Fruit fly (Drosophila melanogaster) whole organism, prepupa: ENCODE measurements around the gene DZIP1.
A peak's percentile ranks its signal among the peaks of the same experiment; 100 is the strongest.

Source experiments
- Blimp-1 ChIP-seq: fragments of 200-800 bp; sonication (Bioruptor generic); optimal IDR thresholded peaks from 3 replicates; lab custom pipeline; 2017; ENCODE audit warnings: missing biosample characterization, missing genetic modification characterization, mild to moderate bottlenecking, moderate library complexity, missing genetic modification reagents
- CG10631 ChIP-seq: fragments of 200-800 bp; sonication (Bioruptor generic); optimal IDR thresholded peaks from 2 replicates; lab custom pipeline; 2016; ENCODE audit warnings: missing biosample characterization, missing genetic modification characterization
- CG10669 ChIP-seq: fragments of 200-800 bp; sonication (Bioruptor generic); optimal IDR thresholded peaks from 3 replicates; lab custom pipeline; 2018; ENCODE audit warnings: missing biosample characterization, mild to moderate bottlenecking, missing genetic modification characterization, moderate library complexity
- CG11294 ChIP-seq: fragments of 200-800 bp; sonication (Bioruptor generic); IDR thresholded peaks from 2 replicates; pipeline ENCODE4 v1.3.6; 2022; ENCODE audit warnings: missing biosample characterization, missing genetic modification characterization
- CG11762 ChIP-seq: fragments of 200-800 bp; sonication (Bioruptor generic); optimal IDR thresholded peaks from 3 replicates; lab custom pipeline; 2016; ENCODE audit warnings: missing biosample characterization, missing genetic modification characterization; ENCODE audit not compliant: insufficient read depth
- CG11902 ChIP-seq: fragments of 200-800 bp; sonication (Bioruptor generic); optimal IDR thresholded peaks from 3 replicates; lab custom pipeline; 2016; ENCODE audit warnings: missing biosample characterization, missing genetic modification characterization
- CG15336 ChIP-seq: fragments of 200-800 bp; sonication (Bioruptor generic); IDR thresholded peaks from 2 replicates; pipeline ENCODE4 v1.3.6; 2022; ENCODE audit warnings: missing biosample characterization, missing genetic modification characterization
- CG1621 ChIP-seq: fragments of 200-800 bp; sonication (Bioruptor generic); optimal IDR thresholded peaks from 3 replicates; lab custom pipeline; 2018; ENCODE audit warnings: missing biosample characterization, mild to moderate bottlenecking, missing genetic modification characterization
- CG16779 ChIP-seq: fragments of 200-800 bp; sonication (Bioruptor generic); optimal IDR thresholded peaks from 3 replicates; lab custom pipeline; 2017; ENCODE audit warnings: missing biosample characterization, mild to moderate bottlenecking, missing genetic modification characterization
- CG3032 ChIP-seq: fragments of 200-800 bp; optimal IDR thresholded peaks from 2 replicates; lab custom pipeline; 2019; ENCODE audit warnings: missing biosample characterization, mild to moderate bottlenecking, missing genetic modification characterization, moderate library complexity
- CG31627 ChIP-seq: fragments of 200-800 bp; sonication (Bioruptor generic); optimal IDR thresholded peaks from 3 replicates; lab custom pipeline; 2016; ENCODE audit warnings: missing biosample characterization, missing genetic modification characterization
- CG34406 ChIP-seq: fragments of 200-800 bp; sonication (Bioruptor generic); optimal IDR thresholded peaks from 3 replicates; lab custom pipeline; 2016; ENCODE audit warnings: missing biosample characterization, missing genetic modification characterization
- CG3919 ChIP-seq: fragments of 200-800 bp; sonication (Bioruptor generic); optimal IDR thresholded peaks from 3 replicates; lab custom pipeline; 2016; ENCODE audit warnings: missing biosample characterization, missing genetic modification characterization
- CG4318 ChIP-seq: fragments of 200-800 bp; sonication (Bioruptor generic); optimal IDR thresholded peaks from 3 replicates; lab custom pipeline; 2017; ENCODE audit warnings: missing biosample characterization, mild to moderate bottlenecking, missing genetic modification characterization
- CG6163 ChIP-seq: fragments of 200-800 bp; sonication (Bioruptor generic); IDR thresholded peaks from 3 replicates; pipeline ENCODE4 v1.3.6; 2022; ENCODE audit warnings: missing biosample characterization, missing genetic modification characterization
- CG6276 ChIP-seq: fragments of 200-800 bp; sonication (Bioruptor generic); optimal IDR thresholded peaks from 2 replicates; lab custom pipeline; 2017; ENCODE audit warnings: missing biosample characterization, mild to moderate bottlenecking, missing genetic modification characterization
- CG6792 ChIP-seq: fragments of 200-800 bp; sonication (Bioruptor generic); optimal IDR thresholded peaks from 3 replicates; lab custom pipeline; 2016; ENCODE audit warnings: missing biosample characterization, missing genetic modification characterization
- CG6808 ChIP-seq: fragments of 200-800 bp; sonication (Bioruptor generic); optimal IDR thresholded peaks from 3 replicates; lab custom pipeline; 2017; ENCODE audit warnings: missing biosample characterization, missing genetic modification characterization, mild to moderate bottlenecking, moderate library complexity, missing genetic modification reagents
- CG6854 ChIP-seq: fragments of 200-800 bp; sonication (Bioruptor generic); optimal IDR thresholded peaks from 2 replicates; lab custom pipeline; 2017; ENCODE audit warnings: missing biosample characterization, mild to moderate bottlenecking, missing genetic modification characterization
- CG7368 ChIP-seq: fragments of 200-800 bp; sonication (Bioruptor generic); optimal IDR thresholded peaks from 3 replicates; lab custom pipeline; 2016; ENCODE audit warnings: missing biosample characterization, missing genetic modification characterization
- CG8119 ChIP-seq: fragments of 200-800 bp; sonication (Bioruptor generic); IDR thresholded peaks from 3 replicates; pipeline ENCODE4 v1.3.6; 2022; ENCODE audit warnings: missing biosample characterization, missing genetic modification characterization
- CG8319 ChIP-seq: fragments of 200-800 bp; sonication (Bioruptor generic); optimal IDR thresholded peaks from 3 replicates; lab custom pipeline; 2016; ENCODE audit warnings: missing biosample characterization, missing genetic modification characterization
- CG9139 ChIP-seq: fragments of 200-800 bp; sonication (Bioruptor generic); optimal IDR thresholded peaks from 3 replicates; lab custom pipeline; 2017; ENCODE audit warnings: missing biosample characterization, mild to moderate bottlenecking, missing genetic modification characterization
- Eip93F ChIP-seq: fragments of 200-800 bp; sonication (Bioruptor generic); optimal IDR thresholded peaks from 2 replicates; lab custom pipeline; 2016; ENCODE audit warnings: missing biosample characterization, mild to moderate bottlenecking, missing genetic modification characterization
- Ets21C ChIP-seq: fragments of 200-800 bp; sonication (Bioruptor generic); optimal IDR thresholded peaks from 3 replicates; lab custom pipeline; 2016; ENCODE audit warnings: missing biosample characterization, missing genetic modification characterization
- Ets96B ChIP-seq: fragments of 200-800 bp; optimal IDR thresholded peaks from 2 replicates; lab custom pipeline; 2019; ENCODE audit warnings: missing biosample characterization, mild to moderate bottlenecking, missing genetic modification characterization, moderate library complexity
- Gug ChIP-seq: fragments of 200-800 bp; sonication (Bioruptor generic); IDR thresholded peaks from 2 replicates; pipeline ENCODE4 v1.3.6; 2022; ENCODE audit warnings: missing biosample characterization, missing genetic modification characterization
- Hr38 ChIP-seq: sonication (Bioruptor generic); optimal IDR thresholded peaks from 2 replicates; lab custom pipeline; 2016; ENCODE audit warnings: missing biosample characterization, missing genetic modification characterization
- Hr39 ChIP-seq: fragments of 200-800 bp; sonication (Bioruptor generic); optimal IDR thresholded peaks from 2 replicates; lab custom pipeline; 2016; ENCODE audit warnings: missing biosample characterization, missing genetic modification characterization
- Hr4 ChIP-seq: fragments of 200-800 bp; sonication (Bioruptor generic); optimal IDR thresholded peaks from 3 replicates; lab custom pipeline; 2016; ENCODE audit warnings: missing biosample characterization, missing genetic modification characterization
- Lpt ChIP-seq: fragments of 200-800 bp; sonication (Bioruptor generic); optimal IDR thresholded peaks from 3 replicates; lab custom pipeline; 2016; ENCODE audit warnings: missing biosample characterization, missing genetic modification characterization
- Met ChIP-seq: fragments of 200-800 bp; sonication (Bioruptor generic); optimal IDR thresholded peaks from 3 replicates; lab custom pipeline; 2016; ENCODE audit warnings: missing biosample characterization, missing genetic modification characterization
- OdsH ChIP-seq: fragments of 200-800 bp; sonication (Bioruptor generic); optimal IDR thresholded peaks from 3 replicates; lab custom pipeline; 2016; ENCODE audit warnings: missing biosample characterization, missing genetic modification characterization
- Smox ChIP-seq: fragments of 200-800 bp; sonication (Bioruptor generic); optimal IDR thresholded peaks from 3 replicates; lab custom pipeline; 2016; ENCODE audit warnings: missing biosample characterization, missing genetic modification characterization
- Sox14 ChIP-seq: fragments of 200-800 bp; sonication (Bioruptor generic); optimal IDR thresholded peaks from 3 replicates; lab custom pipeline; 2016; ENCODE audit warnings: missing biosample characterization, missing genetic modification characterization
- Sox15 ChIP-seq: fragments of 200-800 bp; sonication (Bioruptor generic); optimal IDR thresholded peaks from 3 replicates; lab custom pipeline; 2016; ENCODE audit warnings: missing biosample characterization, missing genetic modification characterization
- achi ChIP-seq: fragments of 200-800 bp; sonication (Bioruptor generic); optimal IDR thresholded peaks from 3 replicates; lab custom pipeline; 2016; ENCODE audit warnings: missing biosample characterization, missing genetic modification characterization
- acj6 ChIP-seq: fragments of 200-800 bp; sonication (Bioruptor generic); optimal IDR thresholded peaks from 3 replicates; lab custom pipeline; 2016; ENCODE audit warnings: missing biosample characterization, missing genetic modification characterization
- cyc ChIP-seq: fragments of 200-800 bp; sonication (Bioruptor generic); optimal IDR thresholded peaks from 3 replicates; lab custom pipeline; 2016; ENCODE audit warnings: missing biosample characterization, missing genetic modification characterization
- dac ChIP-seq: fragments of 200-800 bp; sonication (Bioruptor generic); optimal IDR thresholded peaks from 2 replicates; lab custom pipeline; 2017; ENCODE audit warnings: missing biosample characterization, mild to moderate bottlenecking, missing genetic modification characterization
- dsx ChIP-seq: fragments of 200-800 bp; optimal IDR thresholded peaks from 3 replicates; lab custom pipeline; 2019; ENCODE audit warnings: missing biosample characterization, mild to moderate bottlenecking, missing genetic modification characterization, moderate library complexity; ENCODE audit not compliant: poor library complexity, severe bottlenecking
- eg ChIP-seq: fragments of 200-800 bp; sonication (Bioruptor generic); IDR thresholded peaks from 3 replicates; pipeline ENCODE4 v1.3.6; 2022; ENCODE audit warnings: missing biosample characterization, missing genetic modification characterization
- fd85E ChIP-seq: fragments of 200-800 bp; sonication (Bioruptor generic); optimal IDR thresholded peaks from 3 replicates; lab custom pipeline; 2016; ENCODE audit warnings: missing biosample characterization, missing genetic modification characterization
- fkh ChIP-seq: fragments of 200-800 bp; sonication (Bioruptor generic); optimal IDR thresholded peaks from 3 replicates; lab custom pipeline; 2017; ENCODE audit warnings: missing biosample characterization, mild to moderate bottlenecking, missing genetic modification characterization, moderate library complexity
- lz ChIP-seq: fragments of 200-800 bp; sonication (Bioruptor generic); optimal IDR thresholded peaks from 3 replicates; lab custom pipeline; 2016; ENCODE audit warnings: missing biosample characterization, missing genetic modification characterization
- net ChIP-seq: fragments of 200-800 bp; sonication (Bioruptor generic); optimal IDR thresholded peaks from 3 replicates; lab custom pipeline; 2016; ENCODE audit warnings: missing biosample characterization, missing genetic modification characterization
- pdm3 ChIP-seq: fragments of 200-800 bp; sonication (Bioruptor generic); optimal IDR thresholded peaks from 3 replicates; lab custom pipeline; 2016; ENCODE audit warnings: missing biosample characterization, missing genetic modification characterization
- spab ChIP-seq: fragments of 200-800 bp; sonication (Bioruptor generic); optimal IDR thresholded peaks from 2 replicates; lab custom pipeline; 2017; ENCODE audit warnings: missing biosample characterization, mild to moderate bottlenecking, missing genetic modification characterization, missing genetic modification reagents
- ss ChIP-seq, 2 experiments: fragments of 200-800 bp; sonication (Bioruptor generic); optimal IDR thresholded peaks; 2 replicates in 1 of 2; 3 replicates in 1 of 2; lab custom pipeline; 2017 to 2018; ENCODE audit warnings: mild to moderate bottlenecking in 2 of 2, missing biosample characterization in 2 of 2, missing genetic modification characterization in 2 of 2, moderate library complexity in 1 of 2
- svp ChIP-seq: fragments of 200-800 bp; sonication (Bioruptor generic); peaks from one replicate; lab custom pipeline; 2016; ENCODE audit warnings: missing biosample characterization, missing genetic modification characterization
- vri ChIP-seq: fragments of 200-800 bp; sonication (Bioruptor generic); optimal IDR thresholded peaks from 3 replicates; lab custom pipeline; 2016; ENCODE audit warnings: missing biosample characterization, mild to moderate bottlenecking, missing genetic modification characterization

The DZIP1 gene

dm6 chr3R:24543033-24543675 is 28.1 kb downstream of the DZIP1 start:
- peak; percentile 93 for TF ChIP-seq CG8119 (GFP tag; lab: Robert Waterston, UW)
- TF ChIP-seq CG8319 (GFP tag; lab: Kevin White, UChicago), result peak; percentile 75
- TF ChIP-seq CG6854, result peak; percentile 47
- TF ChIP-seq Smox (GFP tag; lab: Kevin White, UChicago), result peak; percentile 96
- TF ChIP-seq Hr38 (GFP tag; lab: Kevin White, UChicago), result peak; percentile 63
- TF ChIP-seq CG15336 (GFP tag; lab: Robert Waterston, UW), result peak; percentile 94
- TF ChIP-seq OdsH (GFP tag; lab: Kevin White, UChicago), result peak; percentile 96
- peak; percentile 91 for TF ChIP-seq vri (GFP tag; lab: Kevin White, UChicago)
- TF ChIP-seq acj6 (GFP tag; lab: Kevin White, UChicago), result peak; percentile 96
- TF ChIP-seq achi (GFP tag; lab: Kevin White, UChicago), result peak; percentile 79
- TF ChIP-seq spab (GFP tag; lab: Kevin White, UChicago), result peak; percentile 62
- peak; percentile 87 for TF ChIP-seq Sox15 (GFP tag; lab: Kevin White, UChicago)
- peak; percentile 82 for TF ChIP-seq CG10631 (GFP tag; lab: Kevin White, UChicago)
- peak; percentile 93 for TF ChIP-seq CG34406 (GFP tag; lab: Kevin White, UChicago)
- TF ChIP-seq Sox14 (GFP tag; lab: Kevin White, UChicago), result peak; percentile 93
- TF ChIP-seq Eip93F, result peak; percentile 45
- no peak for TF ChIP-seq CG3032 (tag; lab: Kevin White, UChicago)
- peak; percentile 74 for TF ChIP-seq CG6276 (GFP tag; lab: Kevin White, UChicago)
- peak; percentile 64 for TF ChIP-seq fd85E (GFP tag; lab: Kevin White, UChicago)
- TF ChIP-seq CG11902 (GFP tag; lab: Kevin White, UChicago), result peak; percentile 81
- TF ChIP-seq CG11294 (GFP tag; lab: Robert Waterston, UW), result peak; percentile 88
- TF ChIP-seq CG11762 (GFP tag; lab: Kevin White, UChicago), result peak; percentile 76
- TF ChIP-seq CG10669, result no peak
- no peak for TF ChIP-seq Ets96B (tag; lab: Kevin White, UChicago)
- no peak for TF ChIP-seq CG9139 (GFP tag; lab: Kevin White, UChicago)
- no peak for TF ChIP-seq dsx (GFP tag; lab: Kevin White, UChicago)
- TF ChIP-seq svp, result peak; percentile 99
- peak; percentile 64 for TF ChIP-seq CG6808 (GFP tag; lab: Kevin White, UChicago)
- TF ChIP-seq Hr39, result peak; percentile 97
- peak; percentile 90 for TF ChIP-seq cyc (GFP tag; lab: Kevin White, UChicago)
- TF ChIP-seq CG31627 (GFP tag; lab: Kevin White, UChicago), result peak; percentile 96
- peak; percentile 84 for TF ChIP-seq Blimp-1
- peak; percentile 97 for TF ChIP-seq Met
- peak; percentile 80 for TF ChIP-seq CG4318
- TF ChIP-seq net (GFP tag; lab: Kevin White, UChicago), result peak; percentile 92
- TF ChIP-seq Hr4, result peak; percentile 95
- TF ChIP-seq Gug (GFP tag; lab: Robert Waterston, UW), result peak; percentile 86
- peak; percentile 85 for TF ChIP-seq CG6792 (GFP tag; lab: Kevin White, UChicago)
- TF ChIP-seq ss (GFP tag; optimal IDR thresholded peaks at IDR 0.05; lab: Kevin White, UChicago), result no peak
- TF ChIP-seq Lpt, result peak; percentile 37
- peak; percentile 64 for TF ChIP-seq fkh (GFP tag; lab: Kevin White, UChicago)
- TF ChIP-seq CG3919, result peak; percentile 94
- TF ChIP-seq eg (GFP tag; lab: Robert Waterston, UW), result peak; percentile 97
- peak; percentile 43 for TF ChIP-seq dac
- peak; percentile 92 for TF ChIP-seq lz (GFP tag; lab: Kevin White, UChicago)
- TF ChIP-seq CG6163 (GFP tag; lab: Robert Waterston, UW), result peak; percentile 96
- TF ChIP-seq pdm3, result peak; percentile 95
- peak; percentile 71 for TF ChIP-seq CG16779 (tag; lab: Kevin White, UChicago)
- peak; percentile 72 for TF ChIP-seq CG7368 (GFP tag; lab: Kevin White, UChicago)
- TF ChIP-seq CG1621 (tag; lab: Kevin White, UChicago), result no peak
- TF ChIP-seq Ets21C (GFP tag; lab: Kevin White, UChicago), result peak; percentile 91
